Comparison of ENCODE assay signal across 1 fruit fly cellular context in the genomic region with DNA sequence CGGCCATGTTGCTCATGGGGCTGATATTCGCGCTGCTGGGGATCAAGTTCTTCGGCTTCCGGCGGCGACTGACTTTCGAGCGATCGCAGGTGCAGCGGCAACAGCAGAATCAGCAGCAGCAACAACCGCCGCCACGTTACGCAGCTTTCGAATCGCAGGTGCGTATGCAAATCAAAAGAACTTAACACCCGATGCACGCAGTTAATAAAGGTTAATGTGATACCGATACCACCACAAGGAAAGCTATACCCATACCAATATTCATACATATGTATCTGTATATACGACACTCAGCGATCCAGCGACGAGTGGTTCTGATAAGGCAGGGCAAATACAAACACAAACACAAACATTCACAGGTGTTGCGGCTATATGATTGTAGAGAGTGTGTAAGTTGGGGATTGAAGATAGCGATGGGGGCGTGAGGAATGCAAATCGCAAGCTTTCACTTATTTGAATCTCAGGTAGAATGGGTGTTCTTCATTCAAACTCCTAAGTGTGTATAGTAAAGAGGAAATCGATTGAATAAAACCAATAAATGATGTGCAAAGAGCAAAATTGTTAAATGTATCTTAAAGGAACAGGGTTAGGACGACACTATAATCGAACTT.
TF ChIP-seq lines count a peak whose summit lies in the region.

No protein-coding gene starts in this region.

TF ChIP-seq in whole organism, embryonic, 481 proteins besides CTCF, POLR2A, EP300 and RAD21 (continued from another document):
- peak; percentile 26 for TF ChIP-seq Sry-δ (GFP tag; optimal IDR thresholded peaks at IDR 0.05; lab: Kevin White, UChicago)
